Fruit fly (Drosophila melanogaster) whole organism, embryonic: Measurements from ENCODE around the gene CG3071.

Source experiments
- Adf1 ChIP-seq: fragments of 200-800 bp; sonication (Bioruptor generic); IDR thresholded peaks from 2 replicates; pipeline ENCODE4 v1.3.6; 2022; ENCODE audit warnings: missing biosample characterization, missing genetic modification characterization
- Atf6 ChIP-seq: fragments of 200-800 bp; sonication (Bioruptor generic); IDR thresholded peaks from 2 replicates; pipeline ENCODE4 v1.3.6; 2022; ENCODE audit warnings: missing biosample characterization, missing genetic modification characterization
- CG11093 ChIP-seq: fragments of 200-800 bp; sonication (Bioruptor generic); IDR thresholded peaks from 3 replicates; pipeline ENCODE4 v1.3.6; 2022; ENCODE audit warnings: missing biosample characterization, missing genetic modification characterization
- CG12769 ChIP-seq: fragments of 200-800 bp; sonication (Bioruptor generic); optimal IDR thresholded peaks from 2 replicates; lab custom pipeline; 2019; ENCODE audit warnings: missing biosample characterization, mild to moderate bottlenecking, missing genetic modification characterization, moderate library complexity
- CG14014 ChIP-seq: fragments of 200-800 bp; sonication (Bioruptor generic); IDR thresholded peaks from 2 replicates; pipeline ENCODE4 v1.3.6; 2022; ENCODE audit warnings: missing biosample characterization, missing genetic modification characterization
- CG14860 ChIP-seq: fragments of 200-800 bp; sonication (Bioruptor generic); IDR thresholded peaks from 3 replicates; pipeline ENCODE4 v1.3.6; 2022; ENCODE audit warnings: missing biosample characterization, missing genetic modification characterization; ENCODE audit not compliant: partially characterized antibody
- CG16863 ChIP-seq: fragments of 200-800 bp; sonication (Bioruptor generic); optimal IDR thresholded peaks from 3 replicates; lab custom pipeline; 2016; ENCODE audit warnings: missing biosample characterization, missing genetic modification characterization
- CG18599 ChIP-seq: fragments of 200-800 bp; sonication (Bioruptor generic); optimal IDR thresholded peaks from 3 replicates; lab custom pipeline; 2017; ENCODE audit warnings: missing biosample characterization, missing genetic modification characterization, mild to moderate bottlenecking, moderate library complexity, missing genetic modification reagents
- CG2199 ChIP-seq: fragments of 200-800 bp; sonication (Bioruptor generic); IDR thresholded peaks from 3 replicates; pipeline ENCODE4 v1.3.6; 2022; ENCODE audit warnings: missing biosample characterization, missing genetic modification characterization
- CG33213 ChIP-seq: fragments of 200-800 bp; sonication (Bioruptor generic); optimal IDR thresholded peaks from 3 replicates; lab custom pipeline; 2016; ENCODE audit warnings: missing biosample characterization, missing genetic modification characterization
- CG34224 ChIP-seq: fragments of 200-800 bp; sonication (Bioruptor generic); IDR thresholded peaks from 3 replicates; pipeline ENCODE4 v1.3.6; 2022; ENCODE audit warnings: missing biosample characterization, missing genetic modification characterization; ENCODE audit not compliant: partially characterized antibody
- CG4328 ChIP-seq: fragments of 200-800 bp; sonication (Bioruptor generic); optimal IDR thresholded peaks from 3 replicates; lab custom pipeline; 2017; ENCODE audit warnings: missing biosample characterization, missing genetic modification reagents, missing genetic modification characterization
- CG7839 ChIP-seq: fragments of 200-800 bp; sonication (Bioruptor generic); optimal IDR thresholded peaks from 3 replicates; lab custom pipeline; 2018; ENCODE audit warnings: missing biosample characterization, mild to moderate bottlenecking, missing genetic modification characterization, moderate library complexity
- CG7963 ChIP-seq: fragments of 200-800 bp; sonication (Bioruptor generic); IDR thresholded peaks from 3 replicates; pipeline ENCODE4 v1.3.6; 2022; ENCODE audit warnings: missing biosample characterization, missing genetic modification characterization; ENCODE audit not compliant: partially characterized antibody
- CG8924 ChIP-seq: fragments of 200-800 bp; optimal IDR thresholded peaks from 3 replicates; lab custom pipeline; 2019; ENCODE audit warnings: missing biosample characterization, mild to moderate bottlenecking, missing genetic modification characterization, moderate library complexity
- CTCF ChIP-seq: fragments of 200-800 bp; sonication (Bioruptor generic); optimal IDR thresholded peaks from 2 replicates; lab custom pipeline; 2017; ENCODE audit warnings: missing biosample characterization, mild to moderate bottlenecking, missing genetic modification characterization, moderate library complexity
- Dbx ChIP-seq: fragments of 200-800 bp; sonication (Bioruptor generic); IDR thresholded peaks from 3 replicates; pipeline ENCODE4 v1.3.6; 2022; ENCODE audit warnings: missing biosample characterization, missing genetic modification characterization
- HHEX ChIP-seq: fragments of 200-800 bp; sonication (Bioruptor generic); optimal IDR thresholded peaks from 3 replicates; lab custom pipeline; 2017; ENCODE audit warnings: missing biosample characterization, mild to moderate bottlenecking, missing genetic modification characterization, missing genetic modification reagents
- Hey ChIP-seq: fragments of 200-800 bp; sonication (Bioruptor generic); optimal IDR thresholded peaks from 3 replicates; lab custom pipeline; 2018; ENCODE audit warnings: missing biosample characterization, mild to moderate bottlenecking, missing genetic modification characterization
- Hr78 ChIP-seq, 2 experiments: fragments of 200-800 bp in 1 of 2; fragments of >200 bp in 1 of 2; sonication (Bioruptor generic) in 1 of 2; optimal IDR thresholded peaks; 2 replicates each; lab custom pipeline; 2017 to 2019; ENCODE audit warnings: missing biosample characterization in 2 of 2, missing genetic modification characterization in 2 of 2, mild to moderate bottlenecking in 1 of 2, moderate library complexity in 1 of 2
- MTF-1 ChIP-seq: fragments of 200-800 bp; sonication (Bioruptor generic); optimal IDR thresholded peaks from 2 replicates; lab custom pipeline; 2018; ENCODE audit warnings: missing biosample characterization, mild to moderate bottlenecking, missing genetic modification characterization, borderline replicate concordance
- Mrtf ChIP-seq: fragments of 200-800 bp; sonication (Bioruptor generic); IDR thresholded peaks from 3 replicates; pipeline ENCODE4 v1.3.6; 2022; ENCODE audit warnings: missing biosample characterization, missing genetic modification characterization
- Neu2 ChIP-seq: fragments of 200-800 bp; sonication (Bioruptor generic); optimal IDR thresholded peaks from 3 replicates; lab custom pipeline; 2016; ENCODE audit warnings: missing biosample characterization, missing genetic modification characterization, borderline replicate concordance
- Optix ChIP-seq: fragments of 200-800 bp; sonication (Bioruptor generic); IDR thresholded peaks from 3 replicates; pipeline ENCODE4 v1.3.6; 2022; ENCODE audit warnings: missing biosample characterization, missing genetic modification characterization
- Ptx1 ChIP-seq: fragments of 200-800 bp; sonication (Bioruptor generic); IDR thresholded peaks from 2 replicates; pipeline ENCODE4 v1.3.6; 2022; ENCODE audit warnings: missing biosample characterization, missing genetic modification characterization
- aop ChIP-seq: fragments of 200-800 bp; sonication (Bioruptor generic); IDR thresholded peaks from 2 replicates; pipeline ENCODE4 v1.3.6; 2022; ENCODE audit warnings: missing biosample characterization, missing genetic modification characterization
- az2 ChIP-seq: fragments of 200-800 bp; sonication (Bioruptor generic); optimal IDR thresholded peaks from 3 replicates; lab custom pipeline; 2016; ENCODE audit warnings: missing biosample characterization, missing genetic modification characterization
- caup ChIP-seq: fragments of 200-800 bp; sonication (Bioruptor generic); optimal IDR thresholded peaks from 3 replicates; lab custom pipeline; 2017; ENCODE audit warnings: missing biosample characterization, mild to moderate bottlenecking, missing genetic modification characterization, moderate library complexity; ENCODE audit not compliant: severe bottlenecking
- chif ChIP-seq, 2 experiments: fragments of 200-800 bp; sonication (Bioruptor generic); optimal IDR thresholded peaks; 3 replicates each; lab custom pipeline; 2016; ENCODE audit warnings: missing biosample characterization in 2 of 2, missing genetic modification characterization in 2 of 2
- eyg ChIP-seq: fragments of 200-800 bp; sonication (Bioruptor generic); optimal IDR thresholded peaks from 3 replicates; lab custom pipeline; 2016; ENCODE audit warnings: missing biosample characterization, missing genetic modification characterization
- gcm2 ChIP-seq: fragments of 200-800 bp; sonication (Bioruptor generic); optimal IDR thresholded peaks from 2 replicates; lab custom pipeline; 2016; ENCODE audit warnings: missing biosample characterization, missing genetic modification characterization
- jigr1 ChIP-seq: fragments of 200-800 bp; sonication (Bioruptor generic); IDR thresholded peaks from 3 replicates; pipeline ENCODE4 v1.3.6; 2022; ENCODE audit warnings: missing biosample characterization, missing genetic modification characterization
- luna ChIP-seq: fragments of 200-800 bp; sonication (Bioruptor generic); optimal IDR thresholded peaks from 2 replicates; lab custom pipeline; 2016; ENCODE audit warnings: missing biosample characterization, missing genetic modification characterization
- mam ChIP-seq: fragments of 200-800 bp; sonication (Bioruptor generic); optimal IDR thresholded peaks from 3 replicates; lab custom pipeline; 2016; ENCODE audit warnings: missing biosample characterization, missing genetic modification characterization
- nau ChIP-seq: fragments of 200-800 bp; sonication (Bioruptor generic); optimal IDR thresholded peaks from 3 replicates; lab custom pipeline; 2017; ENCODE audit warnings: missing biosample characterization, mild to moderate bottlenecking, missing genetic modification characterization, missing genetic modification reagents
- nmo ChIP-seq: fragments of 200-800 bp; sonication (Bioruptor generic); optimal IDR thresholded peaks from 2 replicates; lab custom pipeline; 2018; ENCODE audit warnings: missing biosample characterization, mild to moderate bottlenecking, missing genetic modification characterization, moderate library complexity
- pho ChIP-seq: fragments of 200-800 bp; sonication (Bioruptor generic); optimal IDR thresholded peaks from 2 replicates; lab custom pipeline; 2016; ENCODE audit warnings: missing biosample characterization, missing genetic modification characterization
- phol ChIP-seq: fragments of 200-800 bp; sonication (Bioruptor generic); optimal IDR thresholded peaks from 3 replicates; lab custom pipeline; 2018; ENCODE audit warnings: missing biosample characterization, mild to moderate bottlenecking, missing genetic modification characterization, moderate library complexity
- prd ChIP-seq, 3 experiments: fragments of >200 bp in 2 of 3; fragments of 200-800 bp in 1 of 3; sonication (Bioruptor generic) in 1 of 3; optimal IDR thresholded peaks in 2 of 3; IDR thresholded peaks in 1 of 3; 2 replicates in 2 of 3; 3 replicates in 1 of 3; pipeline versions ENCODE4 v1.3.6 to Lab custom; 2017 to 2022; ENCODE audit warnings: missing biosample characterization in 1 of 3, missing genetic modification characterization in 1 of 3
- pros ChIP-seq: fragments of 200-800 bp; sonication (Bioruptor generic); optimal IDR thresholded peaks from 3 replicates; lab custom pipeline; 2019; ENCODE audit warnings: missing biosample characterization, mild to moderate bottlenecking, missing genetic modification characterization, moderate library complexity
- salm ChIP-seq: fragments of 200-800 bp; sonication (Bioruptor generic); optimal IDR thresholded peaks from 2 replicates; lab custom pipeline; 2018; ENCODE audit warnings: missing biosample characterization, mild to moderate bottlenecking, missing genetic modification characterization
- sens-2 ChIP-seq: fragments of 200-800 bp; sonication (Bioruptor generic); IDR thresholded peaks from 2 replicates; pipeline ENCODE4 v1.3.6; 2022; ENCODE audit warnings: missing biosample characterization, missing genetic modification characterization
- sna ChIP-seq: fragments of 200-800 bp; sonication (Bioruptor generic); IDR thresholded peaks from 2 replicates; pipeline ENCODE4 v1.3.6; 2022; ENCODE audit warnings: missing biosample characterization, missing genetic modification characterization; ENCODE audit not compliant: partially characterized antibody
- tap ChIP-seq: fragments of 200-800 bp; optimal IDR thresholded peaks from 3 replicates; lab custom pipeline; 2019; ENCODE audit warnings: missing biosample characterization, mild to moderate bottlenecking, missing genetic modification characterization, moderate library complexity
- wdn ChIP-seq: fragments of 200-800 bp; sonication (Bioruptor generic); IDR thresholded peaks from 2 replicates; pipeline ENCODE4 v1.3.6; 2022; ENCODE audit warnings: missing biosample characterization, missing genetic modification characterization
- zen ChIP-seq: fragments of 200-800 bp; sonication (Bioruptor generic); optimal IDR thresholded peaks from 3 replicates; lab custom pipeline; 2018; ENCODE audit warnings: missing biosample characterization, mild to moderate bottlenecking, missing genetic modification characterization, moderate library complexity
- zen2 ChIP-seq: fragments of 200-800 bp; sonication (Bioruptor generic); IDR thresholded peaks from 3 replicates; pipeline ENCODE4 v1.3.6; 2022; ENCODE audit warnings: missing biosample characterization, missing genetic modification characterization; ENCODE audit not compliant: partially characterized antibody
- zf30C ChIP-seq: fragments of 200-800 bp; sonication (Bioruptor generic); optimal IDR thresholded peaks from 3 replicates; lab custom pipeline; 2018; ENCODE audit warnings: missing biosample characterization, mild to moderate bottlenecking, missing genetic modification characterization

The CG3071 gene

dm6 chrX:2296230-2297044 lies 33.8 kb downstream of the CG3071 start (continued):
- TF ChIP-seq Hr78 (GFP tag; optimal IDR thresholded peaks at IDR 0.05; lab: Kevin White, UChicago) (peak in 1 of 2 experiments; percentile 87), aop (no peak), CG7963 (no peak), pho (GFP tag; lab: Kevin White, UChicago) (peak; percentile 91), CG14860 (GFP tag; lab: Robert Waterston, UW) (no peak), zf30C (GFP tag; lab: Kevin White, UChicago) (no peak), Adf1 (GFP tag; lab: Robert Waterston, UW) (peak; percentile 59), CTCF (GFP tag; lab: Kevin White, UChicago) (peak; percentile 65), tap (tag; lab: Kevin White, UChicago) (peak; percentile 79), mam (GFP tag; lab: Kevin White, UChicago) (peak; percentile 93), zen2 (no peak), luna (GFP tag; lab: Kevin White, UChicago) (peak; percentile 84), CG16863 (GFP tag; lab: Kevin White, UChicago) (peak; percentile 95), Dbx (GFP tag; lab: Robert Waterston, UW) (no peak; the same call in 1 of the 3 replicates), MTF-1 (GFP tag; lab: Kevin White, UChicago) (peak; percentile 63), sna (no peak), CG4328 (peak; percentile 87), Ptx1 (GFP tag; lab: Robert Waterston, UW) (peak; percentile 88), az2 (peak; percentile 92), HHEX (GFP tag; lab: Kevin White, UChicago) (peak; percentile 94), Atf6 (GFP tag; lab: Robert Waterston, UW) (peak; percentile 87), chif (GFP tag; optimal IDR thresholded peaks at IDR 0.05; lab: Kevin White, UChicago) (peak; percentile 93 to 96), nau (GFP tag; lab: Kevin White, UChicago) (peak; percentile 81), CG12769 (tag; lab: Kevin White, UChicago) (peak; percentile 87), Mrtf (peak; percentile 80), pros (GFP tag; lab: Kevin White, UChicago) (peak; percentile 54), CG18599 (peak; percentile 94), sens-2 (GFP tag; lab: Robert Waterston, UW) (peak; percentile 55; the same call in 1 of the 2 replicates), CG14014 (GFP tag; lab: Robert Waterston, UW) (peak; percentile 72), eyg (GFP tag; lab: Kevin White, UChicago) (peak; percentile 89), phol (tag; lab: Kevin White, UChicago) (peak; percentile 96), CG11093 (peak; percentile 77; the same call in 2 of the 3 replicates), CG7839 (tag; lab: Kevin White, UChicago) (peak; percentile 95), prd (optimal IDR thresholded peaks at IDR 0.05; lab: Kevin White, UChicago) (no peak), prd (GFP tag; IDR thresholded peaks at IDR 0.05; lab: Robert Waterston, UW) (peak; percentile 86), CG8924 (tag; lab: Kevin White, UChicago) (peak; percentile 96), jigr1 (no peak; the same call in 1 of the 3 replicates), gcm2 (GFP tag; lab: Kevin White, UChicago) (peak; percentile 72), CG34224 (GFP tag; lab: Robert Waterston, UW) (no peak), caup (GFP tag; lab: Kevin White, UChicago) (peak; percentile 92), CG33213 (GFP tag; lab: Kevin White, UChicago) (peak; percentile 87), Optix (peak; percentile 74), Neu2 (GFP tag; lab: Kevin White, UChicago) (peak; percentile 85), wdn (GFP tag; lab: Robert Waterston, UW) (no peak), CG2199 (no peak), Hey (peak; percentile 65), zen (peak; percentile 86), nmo (peak; percentile 97), salm (tag; lab: Kevin White, UChicago) (peak; percentile 83)
